Fruit fly (Drosophila melanogaster) whole organism, adult: ENCODE measurements around the gene CG12522.

ENCODE experiments used
- CG11617 ChIP-seq: fragments of 200-800 bp; sonication (Bioruptor generic); optimal IDR thresholded peaks from 2 replicates; lab custom pipeline; 2017; ENCODE audit warnings: mild to moderate bottlenecking, missing biosample characterization, missing genetic modification reagents, missing genetic modification characterization
- CG7045 ChIP-seq: fragments of 200-800 bp; sonication (Bioruptor generic); optimal IDR thresholded peaks from 2 replicates; lab custom pipeline; 2017; ENCODE audit warnings: missing biosample characterization, mild to moderate bottlenecking, missing genetic modification characterization
- Mnt ChIP-seq: fragments of 200-800 bp; sonication (Bioruptor generic); optimal IDR thresholded peaks from 2 replicates; lab custom pipeline; 2016; ENCODE audit warnings: missing biosample characterization, mild to moderate bottlenecking, missing genetic modification characterization

- TF ChIP-seq CG7045 (no peak), Mnt (GFP tag; lab: Kevin White, UChicago) (peak; percentile 1), CG11617 (no peak)
These were observed 45.6 kb upstream of the CG12522 start, which contains the start of gene CG32069 for dm6 chr3L:11062441-11062840.
